Fruit fly (Drosophila melanogaster): ENCODE data around the gene CG43446.

CG43446 gene

DNA sequence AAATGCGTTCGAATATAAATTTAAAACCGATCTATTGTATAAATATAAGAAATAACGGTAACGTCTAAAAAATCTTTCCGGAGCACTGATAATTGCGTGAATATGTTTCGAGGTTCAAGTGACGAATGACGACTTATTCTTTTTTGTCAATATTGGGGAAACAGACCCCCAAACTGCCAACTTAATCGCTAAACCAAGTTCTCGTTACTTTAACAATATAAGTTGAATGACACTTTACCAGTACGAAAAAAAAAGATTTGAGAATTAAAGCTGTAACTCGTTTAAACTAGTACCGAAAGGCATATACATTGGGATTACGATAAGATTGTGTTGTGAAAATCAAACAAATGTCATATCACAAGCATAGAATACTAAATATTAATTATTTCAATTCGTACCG lies at the start of gene CG43446:
CG43446 (minus strand) TSS at position 101 of the 400 bp plus-strand sequence.
- TF ChIP-seq h (optimal IDR thresholded peaks at IDR 0.05) (no peak), Myc (optimal IDR thresholded peaks at IDR 0.05) (no peak), ttk (optimal IDR thresholded peaks at IDR 0.05) (no peak), insv (optimal IDR thresholded peaks at IDR 0.05) (no peak), psq (optimal IDR thresholded peaks at IDR 0.05) (no peak), Sin3A (optimal IDR thresholded peaks at IDR 0.05) (no peak)

DNA sequence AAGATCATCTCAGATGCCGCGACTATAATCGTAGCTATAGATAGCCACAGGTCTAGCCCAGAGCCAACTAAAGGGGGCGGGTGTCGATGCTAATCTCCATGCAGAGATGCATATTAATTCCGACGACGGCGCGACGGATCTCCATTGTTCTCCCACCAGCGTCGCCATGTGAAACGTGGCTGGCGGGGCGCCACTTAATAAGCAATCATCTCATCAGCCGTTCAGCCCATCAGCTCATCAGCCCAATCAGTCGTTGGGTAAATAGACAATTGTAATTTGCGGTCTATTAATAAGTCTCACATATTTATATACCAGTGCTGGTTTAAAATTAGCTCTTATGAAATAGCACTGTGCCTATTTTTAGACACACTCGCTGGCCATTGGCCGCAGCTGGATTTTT lies 37.8 kb upstream of the CG43446 start:
- no peak for TF ChIP-seq Myc (optimal IDR thresholded peaks at IDR 0.05)

DNA sequence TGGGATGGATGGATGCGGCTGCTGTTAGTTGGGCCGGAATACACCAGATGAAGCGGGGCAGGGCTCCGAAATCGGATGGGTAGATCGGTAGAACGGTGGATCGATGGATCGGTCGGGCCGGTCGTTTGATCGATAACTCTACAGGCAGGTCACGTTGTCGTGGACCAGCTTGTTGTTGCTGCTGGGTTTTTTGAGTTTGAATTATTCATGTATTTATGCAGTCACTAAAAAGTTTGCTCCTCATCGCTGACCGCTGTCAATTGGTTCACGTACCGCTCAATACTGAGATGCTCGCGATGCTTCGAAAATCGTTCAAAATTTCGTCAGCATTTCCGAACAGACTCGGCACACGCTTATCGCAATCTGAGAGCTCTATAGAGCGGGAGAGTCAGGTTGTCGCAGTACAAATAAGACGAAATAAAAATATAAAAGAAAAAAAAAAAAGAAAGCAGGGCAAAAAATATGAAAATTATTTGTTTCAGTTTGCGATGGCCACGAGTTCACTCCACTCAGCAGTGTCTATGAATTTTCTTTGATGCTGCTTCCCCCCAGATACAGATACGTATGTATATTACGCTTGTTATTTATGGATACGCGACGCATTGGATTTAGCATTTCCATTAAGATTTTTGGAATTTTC lies 36.3 kb upstream of the CG43446 start, which contains the start of gene peg:
peg (minus strand) TSS at position 262 of the 640 bp plus-strand sequence.
- no peak for TF ChIP-seq psq (optimal IDR thresholded peaks at IDR 0.05)
- no peak for TF ChIP-seq ttk (optimal IDR thresholded peaks at IDR 0.05)
- TF ChIP-seq h (optimal IDR thresholded peaks at IDR 0.05) = no peak
- TF ChIP-seq insv (optimal IDR thresholded peaks at IDR 0.05) = no peak
- TF ChIP-seq Myc (optimal IDR thresholded peaks at IDR 0.05) = no peak
- no peak for TF ChIP-seq Sin3A (optimal IDR thresholded peaks at IDR 0.05)

DNA sequence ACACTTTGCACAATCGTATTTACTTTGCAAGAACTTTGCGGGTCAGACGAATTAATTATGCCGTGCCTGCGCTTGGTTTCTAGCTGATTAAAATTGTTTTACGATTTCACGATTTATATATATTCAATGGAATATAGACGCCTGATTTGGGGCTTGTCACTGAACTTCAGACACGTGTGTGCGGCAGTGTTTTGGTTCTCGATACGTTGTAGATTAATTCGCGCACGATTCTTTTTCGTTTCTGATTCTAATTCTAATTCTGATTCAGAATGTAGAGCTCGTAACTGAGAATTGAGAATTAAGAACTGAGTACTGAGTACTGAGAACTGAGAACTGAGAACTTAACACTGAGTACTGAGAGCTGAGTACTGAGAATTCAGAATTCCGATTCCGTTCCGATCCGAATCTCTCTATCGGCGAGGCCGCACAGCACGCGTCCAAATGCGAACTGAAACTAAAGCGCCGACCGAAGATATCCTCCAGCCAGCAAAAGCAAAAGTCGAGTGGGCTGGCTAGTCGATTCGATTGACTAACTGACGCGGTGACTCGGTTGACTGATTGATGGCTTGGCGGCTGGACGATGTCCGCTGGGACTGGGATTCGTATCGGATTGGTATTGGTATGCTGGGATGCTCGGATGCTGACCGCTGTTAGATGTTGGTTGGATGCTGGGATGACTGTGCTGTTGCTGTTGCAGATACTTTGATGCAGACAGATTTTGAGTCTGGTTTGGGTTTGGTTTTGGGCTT lies 35.2 kb upstream of the CG43446 start:
- no peak for TF ChIP-seq Sin3A (optimal IDR thresholded peaks at IDR 0.05)
- TF ChIP-seq insv (optimal IDR thresholded peaks at IDR 0.05) = no peak
- no peak for TF ChIP-seq h (optimal IDR thresholded peaks at IDR 0.05)
- no peak for TF ChIP-seq ttk (optimal IDR thresholded peaks at IDR 0.05)
- no peak for TF ChIP-seq Myc (optimal IDR thresholded peaks at IDR 0.05)
- TF ChIP-seq psq (optimal IDR thresholded peaks at IDR 0.05) = no peak

DNA sequence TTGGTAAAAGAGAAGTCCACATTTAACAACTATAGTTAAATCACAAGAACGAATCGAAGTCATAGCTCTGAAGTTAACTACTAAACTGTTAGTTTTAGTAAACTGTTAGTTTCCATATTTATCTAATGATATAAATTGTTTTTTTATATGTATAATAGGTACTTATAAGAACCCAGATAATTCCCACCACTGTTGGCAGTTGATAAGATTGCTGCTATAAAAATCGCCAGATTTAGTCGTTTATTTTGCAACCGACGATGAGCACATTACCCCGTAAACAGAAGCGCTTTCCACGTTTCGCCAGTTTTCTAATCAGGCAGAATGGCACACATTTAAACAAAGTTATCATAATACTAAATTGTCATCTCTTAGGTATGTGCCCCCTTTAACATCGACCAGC lies 31.3 kb upstream of the CG43446 start:
- TF ChIP-seq Sin3A (optimal IDR thresholded peaks at IDR 0.05) = no peak
- TF ChIP-seq ttk (optimal IDR thresholded peaks at IDR 0.05) = no peak
- no peak for TF ChIP-seq h (optimal IDR thresholded peaks at IDR 0.05)
- no peak for TF ChIP-seq insv (optimal IDR thresholded peaks at IDR 0.05)
- no peak for TF ChIP-seq Myc (optimal IDR thresholded peaks at IDR 0.05)
- no peak for TF ChIP-seq psq (optimal IDR thresholded peaks at IDR 0.05)

DNA sequence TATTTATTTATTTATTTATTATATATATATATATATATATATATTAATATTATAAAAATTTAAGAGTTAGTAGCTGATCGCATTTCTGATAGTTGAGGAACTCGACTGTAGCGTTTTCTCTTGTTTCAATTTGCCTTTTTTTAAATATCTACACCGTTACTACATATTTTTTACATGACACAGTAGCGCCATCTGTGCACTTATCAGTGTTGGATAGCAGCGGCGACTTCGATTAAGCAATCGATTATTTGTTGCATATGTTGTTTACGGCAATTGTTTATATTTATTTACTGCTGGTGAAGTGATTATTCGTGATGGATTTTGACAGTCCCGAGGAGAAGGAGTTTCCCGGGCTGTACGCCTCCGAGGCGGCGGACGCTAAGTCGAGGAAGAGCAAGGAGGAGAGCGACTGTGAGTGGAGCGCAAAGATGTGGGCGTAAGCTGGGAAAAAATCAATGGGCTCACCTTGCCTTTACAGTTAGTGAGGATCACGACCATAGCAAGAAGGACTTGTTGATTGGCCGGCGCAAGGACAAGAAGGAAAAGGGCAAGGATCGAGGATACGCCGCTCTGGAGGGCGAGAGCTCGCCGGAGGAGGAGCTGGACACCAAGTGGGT lies 29.8 kb upstream of the CG43446 start, which contains the start of gene Rlip:
Rlip (plus strand) TSS at position 221 of the 617 bp plus-strand sequence.
- TF ChIP-seq psq (optimal IDR thresholded peaks at IDR 0.05) = no peak
- TF ChIP-seq Sin3A (optimal IDR thresholded peaks at IDR 0.05) = no peak
- no peak for TF ChIP-seq Myc (optimal IDR thresholded peaks at IDR 0.05)
- no peak for TF ChIP-seq h (optimal IDR thresholded peaks at IDR 0.05)
- no peak for TF ChIP-seq insv (optimal IDR thresholded peaks at IDR 0.05)
- no peak for TF ChIP-seq ttk (optimal IDR thresholded peaks at IDR 0.05)

DNA sequence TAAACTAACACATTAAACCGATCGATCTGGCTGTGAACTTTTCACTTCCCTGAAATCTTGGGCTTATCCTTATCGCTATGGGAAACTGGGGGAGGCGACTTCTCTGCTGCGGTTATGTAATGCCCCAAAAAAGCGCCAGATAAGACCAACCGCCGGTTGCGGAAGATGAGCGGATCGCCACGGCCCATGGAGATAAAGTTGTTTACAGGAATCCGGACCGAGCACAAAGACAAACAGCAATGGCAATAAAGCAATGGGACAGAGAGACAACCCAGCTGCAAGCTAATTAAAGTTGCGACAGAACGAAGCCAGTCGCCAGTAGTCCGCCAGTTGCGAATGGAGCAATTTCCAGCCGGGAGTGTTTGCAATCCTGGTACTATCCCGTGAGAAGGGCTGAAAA lies 27.9 kb upstream of the CG43446 start, which contains the start of gene CG5697:
CG5697 (plus strand) TSS at position 314 of the 400 bp plus-strand sequence.
- TF ChIP-seq psq (optimal IDR thresholded peaks at IDR 0.05) (no peak), ttk (optimal IDR thresholded peaks at IDR 0.05) (no peak), insv (optimal IDR thresholded peaks at IDR 0.05) (no peak), h (optimal IDR thresholded peaks at IDR 0.05) (no peak), Myc (optimal IDR thresholded peaks at IDR 0.05) (no peak), Sin3A (optimal IDR thresholded peaks at IDR 0.05) (no peak)

DNA sequence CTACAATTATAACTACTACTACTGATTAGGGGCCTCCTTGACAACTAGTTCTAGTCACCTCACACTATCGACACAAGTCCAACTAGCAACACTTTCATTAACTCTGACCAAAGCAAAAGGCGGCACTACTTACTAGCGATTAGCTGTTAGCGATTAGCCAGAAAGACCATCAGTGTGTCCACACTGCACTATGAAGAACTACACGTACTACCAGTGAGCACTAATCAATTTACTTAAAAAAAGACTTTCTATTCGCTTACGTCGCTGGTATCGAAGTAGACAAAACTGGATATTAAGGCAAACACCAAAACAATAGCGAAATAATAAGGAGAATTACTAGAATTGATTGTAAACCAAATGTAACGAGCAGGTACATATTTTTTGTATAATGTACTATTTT lies 26.0 kb upstream of the CG43446 start:
- no peak for TF ChIP-seq psq (optimal IDR thresholded peaks at IDR 0.05)

DNA sequence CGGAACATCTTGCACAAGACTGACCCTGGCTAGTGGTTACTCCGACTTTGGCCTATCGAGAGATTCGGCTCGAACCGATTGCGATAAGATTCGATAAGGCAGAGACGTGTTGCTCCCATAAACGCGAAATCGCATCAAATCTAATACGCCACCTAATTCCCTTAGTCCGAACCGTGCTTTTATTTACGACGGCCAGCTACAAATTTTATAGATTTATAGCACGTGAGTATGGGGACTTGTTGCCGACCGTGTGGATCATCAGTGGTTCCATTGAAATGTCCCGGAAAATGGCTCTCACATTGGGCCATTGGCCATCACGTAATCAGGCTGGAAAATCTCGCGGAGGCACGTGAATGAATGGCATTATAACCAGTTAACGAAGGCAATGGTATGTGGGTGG lies 19.2 kb upstream of the CG43446 start, which contains the start of gene Alp5:
Alp5 (minus strand) TSS at position 24 of the 400 bp plus-strand sequence.
- TF ChIP-seq insv (optimal IDR thresholded peaks at IDR 0.05) (no peak), Myc (optimal IDR thresholded peaks at IDR 0.05) (no peak), psq (optimal IDR thresholded peaks at IDR 0.05) (no peak), h (optimal IDR thresholded peaks at IDR 0.05) (no peak), Sin3A (optimal IDR thresholded peaks at IDR 0.05) (no peak), ttk (optimal IDR thresholded peaks at IDR 0.05) (no peak)

DNA sequence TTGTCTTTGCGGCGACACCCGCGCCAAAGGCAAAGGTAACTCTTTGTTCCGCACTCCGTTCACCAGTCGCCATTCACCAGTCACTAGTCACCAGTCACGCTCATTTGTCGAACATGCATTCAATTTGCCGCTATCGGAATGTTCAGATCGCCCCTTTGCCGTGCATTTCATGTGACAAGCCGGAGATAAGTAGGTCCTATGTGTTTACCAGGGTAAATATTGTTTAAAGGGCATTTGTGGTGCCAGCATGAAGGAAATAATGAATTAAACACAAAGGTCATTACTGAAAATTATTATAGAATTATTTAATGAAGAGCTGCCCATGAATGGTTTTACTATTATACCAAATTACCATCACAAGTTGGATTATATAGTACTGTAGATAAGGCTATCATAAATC lies 13.4 kb upstream of the CG43446 start:
- TF ChIP-seq ttk (optimal IDR thresholded peaks at IDR 0.05) (no peak), Myc (optimal IDR thresholded peaks at IDR 0.05) (no peak), psq (optimal IDR thresholded peaks at IDR 0.05) (no peak), h (optimal IDR thresholded peaks at IDR 0.05) (no peak), insv (optimal IDR thresholded peaks at IDR 0.05) (no peak), Sin3A (optimal IDR thresholded peaks at IDR 0.05) (no peak)

DNA sequence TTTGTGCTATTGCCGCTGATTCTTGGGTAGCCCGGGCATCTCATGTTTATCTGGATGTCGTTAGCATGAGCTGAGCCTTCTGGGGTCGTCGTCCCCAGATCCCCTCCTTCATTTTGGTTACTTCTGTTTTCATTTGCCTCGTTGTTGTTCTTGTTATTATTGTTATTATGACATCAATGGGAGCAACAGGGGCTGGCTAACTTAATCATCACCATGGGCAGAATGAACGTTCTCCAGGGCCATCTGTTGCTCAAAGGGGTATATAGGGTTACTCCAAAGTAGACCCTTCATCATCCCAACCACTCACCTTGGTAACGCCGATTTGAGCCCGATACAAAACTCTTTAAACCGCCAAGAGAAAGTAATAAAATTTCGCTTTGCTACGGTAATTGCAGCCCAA lies 10.6 kb upstream of the CG43446 start:
- TF ChIP-seq h (optimal IDR thresholded peaks at IDR 0.05) (no peak), Myc (optimal IDR thresholded peaks at IDR 0.05) (no peak), Sin3A (optimal IDR thresholded peaks at IDR 0.05) (no peak), insv (optimal IDR thresholded peaks at IDR 0.05) (no peak), ttk (optimal IDR thresholded peaks at IDR 0.05) (no peak), psq (optimal IDR thresholded peaks at IDR 0.05) (no peak)

DNA sequence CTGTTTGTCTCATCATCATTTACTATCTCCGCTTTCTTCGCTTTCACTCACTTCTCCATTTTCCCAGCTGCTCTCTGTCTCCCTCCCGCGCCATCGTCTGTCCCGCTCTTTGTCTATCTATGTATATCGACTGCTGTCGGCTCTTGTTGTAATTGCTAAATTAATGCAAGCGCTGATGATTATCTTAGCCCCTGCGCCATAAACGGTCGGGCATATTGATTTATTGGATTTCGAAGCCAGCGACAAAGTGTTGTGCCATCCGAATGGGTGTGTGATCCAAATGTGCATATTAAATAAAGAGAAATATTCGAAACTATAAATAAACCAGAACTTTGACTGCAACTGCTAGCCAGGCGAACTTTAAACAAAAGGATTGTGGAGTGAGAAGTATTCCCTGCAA lies 2.7 kb upstream of the CG43446 start:
- TF ChIP-seq Myc (optimal IDR thresholded peaks at IDR 0.05) (no peak), insv (optimal IDR thresholded peaks at IDR 0.05) (no peak)
